Fruit fly (Drosophila melanogaster) whole organism, embryonic: Measurements from ENCODE around the gene Cby.

Experiments
- ATbp ChIP-seq: fragments of 200-800 bp; sonication (Bioruptor generic); optimal IDR thresholded peaks from 2 replicates; lab custom pipeline; 2017; ENCODE audit warnings: missing biosample characterization, mild to moderate bottlenecking, missing genetic modification characterization, missing genetic modification reagents
- Adf1 ChIP-seq: fragments of 200-800 bp; sonication (Bioruptor generic); IDR thresholded peaks from 2 replicates; pipeline ENCODE4 v1.3.6; 2022; ENCODE audit warnings: missing biosample characterization, missing genetic modification characterization
- Atf-2 ChIP-seq: fragments of 200-800 bp; sonication (Bioruptor generic); optimal IDR thresholded peaks from 2 replicates; lab custom pipeline; 2016; ENCODE audit warnings: missing biosample characterization, missing genetic modification characterization
- Awh ChIP-seq: fragments of 200-800 bp; sonication (Bioruptor generic); IDR thresholded peaks from 2 replicates; pipeline ENCODE4, ENCODE4 v1.3.6; 2022; ENCODE audit warnings: missing biosample characterization, missing genetic modification characterization
- Blimp-1 ChIP-seq: fragments of 200-800 bp; sonication (Bioruptor generic); optimal IDR thresholded peaks from 3 replicates; lab custom pipeline; 2018; ENCODE audit warnings: missing biosample characterization, missing genetic modification characterization, mild to moderate bottlenecking, moderate library complexity, missing genetic modification reagents
- CG10321 ChIP-seq: fragments of 200-800 bp; sonication (Bioruptor generic); IDR thresholded peaks from 2 replicates; pipeline ENCODE4 v1.3.6; 2022; ENCODE audit warnings: missing biosample characterization, missing genetic modification characterization
- CG10654 ChIP-seq: fragments of 200-800 bp; sonication (Bioruptor generic); optimal IDR thresholded peaks from 2 replicates; lab custom pipeline; 2016; ENCODE audit warnings: missing biosample characterization, missing genetic modification characterization
- CG11456 ChIP-seq: fragments of 200-800 bp; sonication (Bioruptor generic); IDR thresholded peaks from 3 replicates; pipeline ENCODE4 v1.3.6; 2022; ENCODE audit warnings: missing biosample characterization, missing genetic modification characterization
- CG12942 ChIP-seq: fragments of 200-800 bp; sonication (Bioruptor generic); optimal IDR thresholded peaks from 3 replicates; lab custom pipeline; 2016; ENCODE audit warnings: missing biosample characterization, missing genetic modification characterization
- CG13894 ChIP-seq: fragments of 200-800 bp; sonication (Bioruptor generic); optimal IDR thresholded peaks from 3 replicates; lab custom pipeline; 2018; ENCODE audit warnings: missing biosample characterization, mild to moderate bottlenecking, missing genetic modification characterization, moderate library complexity
- CG14441 ChIP-seq: fragments of 200-800 bp; sonication (Bioruptor generic); IDR thresholded peaks from 2 replicates; pipeline ENCODE4 v1.3.6; 2022; ENCODE audit warnings: missing biosample characterization, missing genetic modification characterization
- CG15479 ChIP-seq: fragments of 200-800 bp; sonication (Bioruptor generic); optimal IDR thresholded peaks from 3 replicates; lab custom pipeline; 2019; ENCODE audit warnings: missing biosample characterization, mild to moderate bottlenecking, missing genetic modification characterization, moderate library complexity
- CG15696 ChIP-seq: fragments of 200-800 bp; sonication (Bioruptor generic); optimal IDR thresholded peaks from 2 replicates; lab custom pipeline; 2019; ENCODE audit warnings: missing biosample characterization, mild to moderate bottlenecking, missing genetic modification characterization, moderate library complexity
- CG1832 ChIP-seq: fragments of 200-800 bp; sonication (Bioruptor generic); optimal IDR thresholded peaks from 2 replicates; lab custom pipeline; 2017; ENCODE audit warnings: missing biosample characterization, mild to moderate bottlenecking, missing genetic modification characterization, inconsistent platforms
- CG2712 ChIP-seq: fragments of 200-800 bp; optimal IDR thresholded peaks from 3 replicates; lab custom pipeline; 2019; ENCODE audit warnings: missing biosample characterization, mild to moderate bottlenecking, missing genetic modification characterization, moderate library complexity
- CG3163 ChIP-seq: fragments of 200-800 bp; sonication (Bioruptor generic); optimal IDR thresholded peaks from 3 replicates; lab custom pipeline; 2016; ENCODE audit warnings: missing biosample characterization, missing genetic modification characterization
- CG34422 ChIP-seq: fragments of 200-800 bp; sonication (Bioruptor generic); IDR thresholded peaks from 3 replicates; pipeline ENCODE4 v1.3.6; 2022; ENCODE audit warnings: missing biosample characterization, missing genetic modification characterization
- CG3838 ChIP-seq: fragments of 200-800 bp; sonication (Bioruptor generic); optimal IDR thresholded peaks from 3 replicates; lab custom pipeline; 2016; ENCODE audit warnings: missing biosample characterization, missing genetic modification characterization
- CG4360 ChIP-seq: fragments of 200-800 bp; sonication (Bioruptor generic); IDR thresholded peaks from 2 replicates; pipeline ENCODE4 v1.3.6; 2022; ENCODE audit warnings: missing biosample characterization, missing genetic modification characterization
- CG7556 ChIP-seq: fragments of 200-800 bp; sonication (Bioruptor generic); optimal IDR thresholded peaks from 2 replicates; lab custom pipeline; 2017; ENCODE audit warnings: missing biosample characterization, mild to moderate bottlenecking, missing genetic modification characterization
- CG8290 ChIP-seq, 3 experiments: fragments of 200-800 bp; sonication (Bioruptor generic); optimal IDR thresholded peaks; 2 replicates each; lab custom pipeline; 2016 to 2019; ENCODE audit warnings: missing biosample characterization in 3 of 3, missing genetic modification characterization in 3 of 3, mild to moderate bottlenecking in 2 of 3, moderate library complexity in 1 of 3
- CG9932 ChIP-seq: fragments of 200-800 bp; sonication (Bioruptor generic); IDR thresholded peaks from 2 replicates; pipeline ENCODE4 v1.3.6; 2022; ENCODE audit warnings: missing biosample characterization, missing genetic modification characterization
- Deaf1 ChIP-seq: fragments of 200-800 bp; optimal IDR thresholded peaks from 3 replicates; lab custom pipeline; 2019; ENCODE audit warnings: missing biosample characterization, mild to moderate bottlenecking, missing genetic modification characterization, moderate library complexity
- Dll ChIP-seq: fragments of 200-800 bp; sonication (Bioruptor generic); IDR thresholded peaks from 4 replicates; pipeline ENCODE4 v1.3.6; 2022; ENCODE audit warnings: missing biosample characterization, missing genetic modification characterization; ENCODE audit not compliant: partially characterized antibody
- Hr78 ChIP-seq, 2 experiments: fragments of 200-800 bp in 1 of 2; fragments of >200 bp in 1 of 2; sonication (Bioruptor generic) in 1 of 2; optimal IDR thresholded peaks; 2 replicates each; lab custom pipeline; 2017 to 2019; ENCODE audit warnings: missing biosample characterization in 2 of 2, missing genetic modification characterization in 2 of 2, mild to moderate bottlenecking in 1 of 2, moderate library complexity in 1 of 2
- Mad ChIP-seq: fragments of 200-800 bp; sonication (Bioruptor generic); optimal IDR thresholded peaks from 2 replicates; lab custom pipeline; 2016; ENCODE audit warnings: missing biosample characterization, missing genetic modification characterization
- Oli ChIP-seq: fragments of 200-800 bp; sonication (Bioruptor generic); optimal IDR thresholded peaks from 2 replicates; lab custom pipeline; 2018; ENCODE audit warnings: missing biosample characterization, mild to moderate bottlenecking, missing genetic modification characterization, moderate library complexity
- Six4 ChIP-seq: fragments of 200-800 bp; sonication (Bioruptor generic); optimal IDR thresholded peaks from 2 replicates; lab custom pipeline; 2016; ENCODE audit warnings: missing biosample characterization, missing genetic modification characterization
- Xrp1 ChIP-seq: fragments of 200-800 bp; sonication (Bioruptor generic); IDR thresholded peaks from 2 replicates; pipeline ENCODE4 v1.3.6; 2022; ENCODE audit warnings: missing biosample characterization, missing genetic modification characterization
- bab2 ChIP-seq: fragments of 200-800 bp; sonication (Bioruptor generic); optimal IDR thresholded peaks from 2 replicates; lab custom pipeline; 2016; ENCODE audit warnings: missing biosample characterization, missing genetic modification characterization
- bsh ChIP-seq, 2 experiments: fragments of 200-800 bp; sonication (Bioruptor generic); optimal IDR thresholded peaks; 2 replicates each; lab custom pipeline; 2017 to 2018; ENCODE audit warnings: mild to moderate bottlenecking in 2 of 2, missing biosample characterization in 2 of 2, missing genetic modification characterization in 2 of 2, moderate library complexity in 1 of 2
- caup ChIP-seq: fragments of 200-800 bp; sonication (Bioruptor generic); optimal IDR thresholded peaks from 3 replicates; lab custom pipeline; 2017; ENCODE audit warnings: missing biosample characterization, mild to moderate bottlenecking, missing genetic modification characterization, moderate library complexity; ENCODE audit not compliant: severe bottlenecking
- crol ChIP-seq: fragments of 200-800 bp; sonication (Bioruptor generic); IDR thresholded peaks from 2 replicates; pipeline ENCODE4 v1.3.6; 2022; ENCODE audit warnings: missing biosample characterization, missing genetic modification characterization
- dm ChIP-seq: fragments of 200-800 bp; sonication (Bioruptor generic); optimal IDR thresholded peaks from 3 replicates; lab custom pipeline; 2016; ENCODE audit warnings: missing biosample characterization, missing genetic modification characterization
- fru ChIP-seq: fragments of >200 bp; optimal IDR thresholded peaks from 2 replicates; lab custom pipeline; 2017
- gem ChIP-seq: fragments of 200-800 bp; sonication (Bioruptor generic); optimal IDR thresholded peaks from 2 replicates; lab custom pipeline; 2019; ENCODE audit warnings: missing biosample characterization, mild to moderate bottlenecking, missing genetic modification characterization, moderate library complexity
- gfzf ChIP-seq: fragments of 200-800 bp; sonication (Bioruptor generic); optimal IDR thresholded peaks from 2 replicates; lab custom pipeline; 2016; ENCODE audit warnings: missing biosample characterization, mild to moderate bottlenecking, missing genetic modification characterization, moderate library complexity
- kni ChIP-seq: fragments of 200-800 bp; sonication (Bioruptor generic); optimal IDR thresholded peaks from 3 replicates; lab custom pipeline; 2017; ENCODE audit warnings: mild to moderate bottlenecking, missing biosample characterization, missing genetic modification reagents, missing genetic modification characterization
- phol ChIP-seq: fragments of 200-800 bp; sonication (Bioruptor generic); optimal IDR thresholded peaks from 3 replicates; lab custom pipeline; 2018; ENCODE audit warnings: missing biosample characterization, mild to moderate bottlenecking, missing genetic modification characterization, moderate library complexity
- pzg ChIP-seq: fragments of 200-800 bp; sonication (Bioruptor generic); optimal IDR thresholded peaks from 3 replicates; lab custom pipeline; 2018; ENCODE audit warnings: missing biosample characterization, mild to moderate bottlenecking, missing genetic modification characterization, moderate library complexity
- row ChIP-seq: fragments of 200-800 bp; sonication (Bioruptor generic); IDR thresholded peaks from 3 replicates; pipeline ENCODE4 v1.3.6; 2022; ENCODE audit warnings: missing biosample characterization, missing genetic modification characterization
- run ChIP-seq: fragments of 200-800 bp; sonication (Bioruptor generic); optimal IDR thresholded peaks from 3 replicates; lab custom pipeline; 2018; ENCODE audit warnings: missing biosample characterization, mild to moderate bottlenecking, missing genetic modification characterization
- ssp ChIP-seq: fragments of 200-800 bp; sonication (Bioruptor generic); IDR thresholded peaks from 2 replicates; pipeline ENCODE4 v1.3.6; 2022; ENCODE audit warnings: missing biosample characterization, missing genetic modification characterization
- stwl ChIP-seq: fragments of 200-800 bp; sonication (Bioruptor generic); optimal IDR thresholded peaks from 3 replicates; lab custom pipeline; 2018; ENCODE audit warnings: missing biosample characterization, mild to moderate bottlenecking, missing genetic modification characterization, moderate library complexity
- tll ChIP-seq, 2 experiments: fragments of 200-800 bp in 1 of 2; fragments of >200 bp in 1 of 2; sonication (Bioruptor generic) in 1 of 2; optimal IDR thresholded peaks; 2 replicates each; lab custom pipeline; 2017 to 2019; ENCODE audit warnings: missing biosample characterization in 2 of 2, missing genetic modification characterization in 2 of 2, mild to moderate bottlenecking in 1 of 2, moderate library complexity in 1 of 2
- twi ChIP-seq: fragments of 200-800 bp; optimal IDR thresholded peaks from 2 replicates; lab custom pipeline; 2019; ENCODE audit warnings: missing biosample characterization, mild to moderate bottlenecking, missing genetic modification characterization, moderate library complexity
- wor ChIP-seq: fragments of 200-800 bp; sonication (Bioruptor generic); IDR thresholded peaks from 2 replicates; pipeline ENCODE4 v1.3.6; 2022; ENCODE audit warnings: missing biosample characterization, missing genetic modification characterization
- zen ChIP-seq: fragments of 200-800 bp; sonication (Bioruptor generic); optimal IDR thresholded peaks from 3 replicates; lab custom pipeline; 2018; ENCODE audit warnings: missing biosample characterization, mild to moderate bottlenecking, missing genetic modification characterization, moderate library complexity

The Cby gene

dm6 chr3R:21857509-21857908, 10.3 kb upstream of the Cby start (continued):
- TF ChIP-seq Adf1 (GFP tag; lab: Robert Waterston, UW) (no peak), gem (tag; lab: Kevin White, UChicago) (peak; percentile 1), stwl (tag; lab: Kevin White, UChicago) (no peak), run (tag; lab: Kevin White, UChicago) (no peak), CG9932 (GFP tag; lab: Robert Waterston, UW) (no peak), Mad (no peak), ssp (GFP tag; lab: Robert Waterston, UW) (no peak), pzg (GFP tag; lab: Kevin White, UChicago) (no peak), row (GFP tag; lab: Robert Waterston, UW) (0 out of 3 replicates have a peak, but pooled peaks have one; percentile 7), wor (GFP tag; lab: Robert Waterston, UW) (no peak), dm (GFP tag; lab: Kevin White, UChicago) (no peak), gfzf (GFP tag; lab: Kevin White, UChicago) (no peak), CG15696 (tag; lab: Kevin White, UChicago) (peak; percentile 46), CG3163 (GFP tag; lab: Kevin White, UChicago) (no peak)

- TF ChIP-seq Hr78 (GFP tag; optimal IDR thresholded peaks at IDR 0.05; lab: Kevin White, UChicago): peak in 1 of 2 experiments; percentile 62
- TF ChIP-seq twi (tag; lab: Kevin White, UChicago): peak; percentile 58
- no peak for TF ChIP-seq CG7556 (GFP tag; lab: Kevin White, UChicago)
- TF ChIP-seq Awh: peak; percentile 44; the same call in 1 of the 2 replicates
- no peak for TF ChIP-seq CG12942 (GFP tag; lab: Kevin White, UChicago)
- peak; percentile 52 for TF ChIP-seq Blimp-1 (GFP tag; lab: Kevin White, UChicago)
- TF ChIP-seq CG4360: peak; percentile 66
- TF ChIP-seq tll (GFP tag; optimal IDR thresholded peaks at IDR 0.05; lab: Kevin White, UChicago): peak in 1 of 2 experiments; percentile 0
- 0 out of 3 replicates have a peak, but pooled peaks have one; percentile 27 for TF ChIP-seq CG11456 (GFP tag; lab: Robert Waterston, UW)
- peak; percentile 8 for TF ChIP-seq CG15479
- TF ChIP-seq CG10321: no peak
- no peak for TF ChIP-seq CG34422 (GFP tag; lab: Robert Waterston, UW)
- TF ChIP-seq Dll: 0 out of 4 replicates have a peak, but pooled peaks have one; percentile 16
- TF ChIP-seq kni: peak; percentile 53
- no peak for TF ChIP-seq CG14441 (GFP tag; lab: Robert Waterston, UW)
- TF ChIP-seq CG3838: no peak
- TF ChIP-seq zen (tag; lab: Kevin White, UChicago): peak; percentile 11
- 0 out of 2 replicates have a peak, but pooled peaks have one; percentile 8 for TF ChIP-seq Xrp1 (GFP tag; lab: Robert Waterston, UW)
- TF ChIP-seq Oli: peak; percentile 20
Measured at dm6 chr3R:21858290-21858875, 9.4 kb upstream of the Cby start.

- TF ChIP-seq CG8290 (GFP tag; optimal IDR thresholded peaks at IDR 0.05; lab: Kevin White, UChicago): no peak
- TF ChIP-seq CG8290 (tag; optimal IDR thresholded peaks at IDR 0.05; lab: Kevin White, UChicago): no peak
- TF ChIP-seq caup (GFP tag; lab: Kevin White, UChicago): no peak
- TF ChIP-seq ATbp (GFP tag; lab: Kevin White, UChicago): peak; percentile 64
- peak; percentile 47 for TF ChIP-seq bab2
- TF ChIP-seq CG2712 (tag; lab: Kevin White, UChicago): peak; percentile 80
- no peak for TF ChIP-seq CG1832 (GFP tag; lab: Kevin White, UChicago)
- peak; percentile 20 for TF ChIP-seq CG10654 (GFP tag; lab: Kevin White, UChicago)
- TF ChIP-seq phol (tag; lab: Kevin White, UChicago): peak; percentile 63
- TF ChIP-seq CG13894 (tag; lab: Kevin White, UChicago): no peak
- TF ChIP-seq bsh (GFP tag; optimal IDR thresholded peaks at IDR 0.05; lab: Kevin White, UChicago): peak; percentile 61 to 75
- TF ChIP-seq fru (lab: Kevin White, UChicago): no peak
- peak; percentile 24 for TF ChIP-seq twi (tag; lab: Kevin White, UChicago)
- peak; percentile 39 for TF ChIP-seq Atf-2 (GFP tag; lab: Kevin White, UChicago)
- no peak for TF ChIP-seq Deaf1 (tag; lab: Kevin White, UChicago)
- peak; percentile 22 for TF ChIP-seq Six4 (GFP tag; lab: Kevin White, UChicago)
- TF ChIP-seq crol (GFP tag; lab: Robert Waterston, UW): 0 out of 2 replicates have a peak, but pooled peaks have one; percentile 17
Measured at dm6 chr3R:21859509-21859908, 8.3 kb upstream of the Cby start.
